Worm (Caenorhabditis elegans) whole organism, late embryonic: ENCODE results near the gene adt-1.

Experiments used
- C08G9.2 ChIP-seq: sonication (generic microtip); optimal IDR thresholded peaks from 2 replicates; lab custom pipeline; 2016; ENCODE audit warnings: mild to moderate bottlenecking, missing genetic modification characterization, moderate library complexity, missing compliant biosample characterization
- C38D4.7 ChIP-seq: fragments of 200-800 bp; sonication (Bioruptor generic); optimal IDR thresholded peaks from 2 replicates; lab custom pipeline; 2018; ENCODE audit warnings: mild to moderate bottlenecking, missing genetic modification characterization, moderate library complexity, missing compliant biosample characterization
- F13H6.1 ChIP-seq: sonication (generic microtip); optimal IDR thresholded peaks from 2 replicates; lab custom pipeline; 2016; ENCODE audit warnings: missing genetic modification characterization, missing compliant biosample characterization
- K02D7.2 ChIP-seq: sonication (generic microtip); optimal IDR thresholded peaks from 2 replicates; lab custom pipeline; 2017; ENCODE audit warnings: mild to moderate bottlenecking, missing genetic modification characterization, missing compliant biosample characterization
- K09A11.1 ChIP-seq: sonication (generic microtip); optimal IDR thresholded peaks from 2 replicates; lab custom pipeline; 2017; ENCODE audit warnings: antibody characterized with exemption, mild to moderate bottlenecking, missing genetic modification characterization, missing compliant biosample characterization; ENCODE audit not compliant: insufficient read depth
- T23F11.4 ChIP-seq: fragments of 200-800 bp; sonication (Bioruptor generic); optimal IDR thresholded peaks from 2 replicates; lab custom pipeline; 2018; ENCODE audit warnings: mild to moderate bottlenecking, missing genetic modification characterization, missing compliant biosample characterization
- Y22D7AL.16 ChIP-seq: sonication (generic microtip); optimal IDR thresholded peaks from 2 replicates; lab custom pipeline; 2016; ENCODE audit warnings: missing genetic modification characterization, missing compliant biosample characterization
- ahr-1 ChIP-seq: sonication (generic microtip); optimal IDR thresholded peaks from 2 replicates; lab custom pipeline; 2016; ENCODE audit warnings: missing genetic modification characterization, missing compliant biosample characterization
- ceh-19 ChIP-seq: fragments of 200-800 bp; sonication (Bioruptor generic); optimal IDR thresholded peaks from 2 replicates; lab custom pipeline; 2018; ENCODE audit warnings: mild to moderate bottlenecking, missing genetic modification characterization, missing compliant biosample characterization
- ceh-2 ChIP-seq: sonication (generic microtip); optimal IDR thresholded peaks from 2 replicates; lab custom pipeline; 2016; ENCODE audit warnings: missing genotype, missing genetic modification characterization, missing compliant biosample characterization
- ceh-22 ChIP-seq: sonication (generic microtip); optimal IDR thresholded peaks from 2 replicates; lab custom pipeline; 2017; ENCODE audit warnings: missing biosample characterization, missing genetic modification characterization
- ceh-24 ChIP-seq: sonication (generic microtip); optimal IDR thresholded peaks from 2 replicates; lab custom pipeline; 2016; ENCODE audit warnings: mild to moderate bottlenecking, missing genetic modification characterization, missing compliant biosample characterization
- ceh-30 ChIP-seq: fragments of 150-350 bp; optimal IDR thresholded peaks from 2 replicates; lab custom pipeline; 2014; ENCODE audit warnings: missing biosample characterization, missing genetic modification characterization
- ceh-31 ChIP-seq: sonication (generic microtip); optimal IDR thresholded peaks from 2 replicates; lab custom pipeline; 2016; ENCODE audit warnings: missing genetic modification characterization, missing compliant biosample characterization
- ceh-34 ChIP-seq: sonication (generic microtip); optimal IDR thresholded peaks from 2 replicates; lab custom pipeline; 2016; ENCODE audit warnings: mild to moderate bottlenecking, missing genetic modification characterization, missing compliant biosample characterization
- ceh-45 ChIP-seq: fragments of 200-800 bp; sonication (Bioruptor generic); IDR thresholded peaks from 2 replicates; pipeline ENCODE4 v1.3.6; 2022; ENCODE audit warnings: missing genetic modification reagents, missing genetic modification characterization, missing compliant biosample characterization
- ceh-48 ChIP-seq: sonication (generic microtip); optimal IDR thresholded peaks from 2 replicates; lab custom pipeline; 2016; ENCODE audit warnings: missing genetic modification characterization, inconsistent platforms, missing compliant biosample characterization
- ceh-9 ChIP-seq: sonication (generic microtip); optimal IDR thresholded peaks from 2 replicates; lab custom pipeline; 2016; ENCODE audit warnings: mild to moderate bottlenecking, missing genetic modification characterization, inconsistent platforms, missing compliant biosample characterization
- che-1 ChIP-seq: sonication (generic microtip); optimal IDR thresholded peaks from 2 replicates; lab custom pipeline; 2016; ENCODE audit warnings: mild to moderate bottlenecking, missing genetic modification characterization, missing compliant biosample characterization
- dmd-4 ChIP-seq: sonication (generic microtip); optimal IDR thresholded peaks from 2 replicates; lab custom pipeline; 2016; ENCODE audit warnings: borderline replicate concordance, missing genetic modification characterization, missing compliant biosample characterization
- elt-2 ChIP-seq: sonication (generic microtip); optimal IDR thresholded peaks from 2 replicates; lab custom pipeline; 2016; ENCODE audit warnings: missing genetic modification reagents, missing genetic modification characterization, missing compliant biosample characterization
- elt-4 ChIP-seq: sonication (generic microtip); optimal IDR thresholded peaks from 2 replicates; lab custom pipeline; 2016; ENCODE audit warnings: missing genetic modification characterization, missing compliant biosample characterization
- ets-4 ChIP-seq: sonication (generic microtip); optimal IDR thresholded peaks from 2 replicates; lab custom pipeline; 2016; ENCODE audit warnings: missing genetic modification characterization, missing compliant biosample characterization
- eyg-1 ChIP-seq: sonication (generic microtip); optimal IDR thresholded peaks from 2 replicates; lab custom pipeline; 2016; ENCODE audit warnings: missing genotype, missing genetic modification characterization, missing compliant biosample characterization
- fax-1 ChIP-seq: sonication (generic microtip); optimal IDR thresholded peaks from 2 replicates; lab custom pipeline; 2016; ENCODE audit warnings: missing genotype, missing genetic modification characterization, missing compliant biosample characterization
- fkh-10 ChIP-seq: fragments of 150-350 bp; optimal IDR thresholded peaks from 2 replicates; lab custom pipeline; 2014; ENCODE audit warnings: missing biosample characterization, missing genetic modification reagents, missing genetic modification characterization
- fkh-6 ChIP-seq: sonication (generic microtip); optimal IDR thresholded peaks from 2 replicates; lab custom pipeline; 2016; ENCODE audit warnings: missing genetic modification characterization, missing compliant biosample characterization
- hlh-13 ChIP-seq: fragments of 200-800 bp; sonication (Bioruptor generic); optimal IDR thresholded peaks from 2 replicates; lab custom pipeline; 2018; ENCODE audit warnings: mild to moderate bottlenecking, missing genetic modification characterization, missing compliant biosample characterization
- hlh-15 ChIP-seq: sonication (generic microtip); optimal IDR thresholded peaks from 2 replicates; lab custom pipeline; 2016; ENCODE audit warnings: missing genetic modification characterization, missing compliant biosample characterization
- hlh-30 ChIP-seq: sonication (generic microtip); optimal IDR thresholded peaks from 2 replicates; lab custom pipeline; 2017; ENCODE audit warnings: antibody characterized with exemption, missing genetic modification characterization, missing compliant biosample characterization; ENCODE audit not compliant: insufficient read depth
- hlh-8 ChIP-seq: sonication (generic microtip); optimal IDR thresholded peaks from 2 replicates; lab custom pipeline; 2016; ENCODE audit warnings: missing genotype, missing genetic modification characterization, missing compliant biosample characterization
- lim-6 ChIP-seq: sonication (generic microtip); optimal IDR thresholded peaks from 2 replicates; lab custom pipeline; 2016; ENCODE audit warnings: missing genetic modification characterization, missing compliant biosample characterization
- lin-11 ChIP-seq: fragments of 200-800 bp; sonication (Bioruptor generic); optimal IDR thresholded peaks from 2 replicates; lab custom pipeline; 2018; ENCODE audit warnings: mild to moderate bottlenecking, missing genetic modification characterization, missing compliant biosample characterization
- madf-2 ChIP-seq: sonication (generic microtip); optimal IDR thresholded peaks from 2 replicates; lab custom pipeline; 2017; ENCODE audit warnings: missing genetic modification characterization, missing compliant biosample characterization
- mec-3 ChIP-seq: sonication (generic microtip); optimal IDR thresholded peaks from 2 replicates; lab custom pipeline; 2016; ENCODE audit warnings: borderline replicate concordance, missing genetic modification characterization, missing compliant biosample characterization
- nfya-1 ChIP-seq: sonication (generic microtip); optimal IDR thresholded peaks from 2 replicates; lab custom pipeline; 2017; ENCODE audit warnings: missing genetic modification characterization, mild to moderate bottlenecking, missing compliant biosample characterization, antibody characterized with exemption, moderate library complexity
- nhr-11 ChIP-seq: fragments of 150-350 bp; optimal IDR thresholded peaks from 2 replicates; lab custom pipeline; 2014; ENCODE audit warnings: missing biosample characterization, missing genetic modification characterization
- nhr-232 ChIP-seq: sonication (generic microtip); optimal IDR thresholded peaks from 2 replicates; lab custom pipeline; 2016; ENCODE audit warnings: missing genetic modification characterization, missing compliant biosample characterization
- pag-3 ChIP-seq: sonication (generic microtip); optimal IDR thresholded peaks from 2 replicates; lab custom pipeline; 2016; ENCODE audit warnings: missing compliant biosample characterization, missing genetic modification characterization, borderline replicate concordance
- pha-2 ChIP-seq: sonication (generic microtip); optimal IDR thresholded peaks from 2 replicates; lab custom pipeline; 2017; ENCODE audit warnings: mild to moderate bottlenecking, missing genetic modification characterization, missing compliant biosample characterization
- pros-1 ChIP-seq: fragments of 150-350 bp; optimal IDR thresholded peaks from 2 replicates; lab custom pipeline; 2014; ENCODE audit warnings: missing biosample characterization, missing genetic modification reagents, missing genetic modification characterization
- rnt-1 ChIP-seq: sonication (generic microtip); optimal IDR thresholded peaks from 2 replicates; lab custom pipeline; 2016; ENCODE audit warnings: missing genetic modification characterization, missing compliant biosample characterization
- sox-4 ChIP-seq: sonication (generic microtip); optimal IDR thresholded peaks from 2 replicates; lab custom pipeline; 2017; ENCODE audit warnings: mild to moderate bottlenecking, missing genetic modification characterization, inconsistent platforms, missing compliant biosample characterization
- syd-9 ChIP-seq: sonication (generic microtip); optimal IDR thresholded peaks from 2 replicates; lab custom pipeline; 2016; ENCODE audit warnings: mild to moderate bottlenecking, missing genetic modification characterization, moderate library complexity, missing compliant biosample characterization
- tbx-2 ChIP-seq: sonication (generic microtip); optimal IDR thresholded peaks from 2 replicates; lab custom pipeline; 2016; ENCODE audit warnings: missing genetic modification characterization, missing compliant biosample characterization
- tbx-7 ChIP-seq: sonication (generic microtip); optimal IDR thresholded peaks from 2 replicates; lab custom pipeline; 2016; ENCODE audit warnings: missing genotype, missing genetic modification characterization, missing compliant biosample characterization
- ttx-3 ChIP-seq: sonication (generic microtip); optimal IDR thresholded peaks from 2 replicates; lab custom pipeline; 2016; ENCODE audit warnings: missing genetic modification reagents, missing genetic modification characterization, missing compliant biosample characterization
- unc-3 ChIP-seq, 2 experiments: fragments of 200-800 bp in 1 of 2; sonication (Bioruptor generic) in 1 of 2; sonication (generic microtip) in 1 of 2; conservative IDR thresholded peaks in 1 of 2; optimal IDR thresholded peaks in 1 of 2; 2 replicates each; pipeline versions ENCODE4 v1.3.6 to Lab custom; 2016 to 2022; ENCODE audit warnings: missing compliant biosample characterization in 2 of 2, missing genetic modification characterization in 2 of 2, missing genetic modification reagents in 1 of 2
- unc-42 ChIP-seq: sonication (generic microtip); optimal IDR thresholded peaks from 2 replicates; lab custom pipeline; 2016; ENCODE audit warnings: missing genotype, missing genetic modification characterization, missing compliant biosample characterization
- unc-86 ChIP-seq: sonication (generic microtip); optimal IDR thresholded peaks from 2 replicates; lab custom pipeline; 2016; ENCODE audit warnings: missing genetic modification characterization, missing compliant biosample characterization
- zip-5 ChIP-seq: sonication (generic microtip); optimal IDR thresholded peaks from 2 replicates; lab custom pipeline; 2016; ENCODE audit warnings: missing genetic modification characterization, missing compliant biosample characterization
- ztf-16 ChIP-seq: sonication (generic microtip); optimal IDR thresholded peaks from 2 replicates; lab custom pipeline; 2017; ENCODE audit warnings: missing genetic modification characterization, missing compliant biosample characterization

The adt-1 gene

DNA sequence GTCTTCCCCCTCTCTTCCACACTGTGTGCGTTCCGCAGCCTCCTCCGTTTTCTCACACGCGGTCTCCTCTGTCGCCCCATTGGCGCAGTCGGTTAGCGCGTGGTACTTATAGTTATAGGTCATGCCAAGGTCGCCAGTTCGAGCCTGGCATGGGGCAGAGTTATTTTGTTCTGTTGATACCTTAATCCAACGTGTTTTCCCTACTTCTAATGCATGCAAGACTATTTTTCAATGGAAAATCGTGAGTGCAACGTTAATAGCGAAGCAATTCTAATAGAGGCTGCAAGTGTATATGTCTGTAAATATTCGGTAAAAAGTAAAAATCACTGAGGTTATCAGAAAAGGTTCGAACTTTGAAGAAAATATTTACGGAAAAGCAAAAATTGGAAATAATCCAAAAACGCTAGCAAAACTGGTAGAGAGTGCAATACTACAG lies 17.5 kb upstream of the adt-1 start:
- peak; percentile 39 for TF ChIP-seq zip-5 (tag; lab: Kevin White, UChicago)
- peak; percentile 70 for TF ChIP-seq F13H6.1
- peak; percentile 78 for TF ChIP-seq ttx-3 (tag; lab: Kevin White, UChicago)
- peak; percentile 60 for TF ChIP-seq Y22D7AL.16 (tag; lab: Kevin White, UChicago)
- TF ChIP-seq nhr-11 (tag; lab: Kevin White, UChicago), result no peak
- TF ChIP-seq C38D4.7 (GFP tag; lab: Kevin White, UChicago), result peak; percentile 80
- peak; percentile 53 for TF ChIP-seq ceh-48 (tag; lab: Kevin White, UChicago)
- peak; percentile 81 for TF ChIP-seq ceh-34 (tag; lab: Kevin White, UChicago)
- peak; percentile 53 for TF ChIP-seq unc-3 (GFP tag; conservative IDR thresholded peaks at IDR 0.05; lab: Robert Waterston, UW)
- peak; percentile 44 for TF ChIP-seq unc-3 (tag; optimal IDR thresholded peaks at IDR 0.05; lab: Kevin White, UChicago)
- TF ChIP-seq elt-2 (tag; lab: Kevin White, UChicago), result peak; percentile 85
- peak; percentile 77 for TF ChIP-seq madf-2 (tag; lab: Kevin White, UChicago)
- TF ChIP-seq K02D7.2, result peak; percentile 77
- TF ChIP-seq unc-86, result peak; percentile 81
- TF ChIP-seq rnt-1 (tag; lab: Kevin White, UChicago), result peak; percentile 84
- peak; percentile 1 for TF ChIP-seq mec-3 (tag; lab: Kevin White, UChicago)
- peak; percentile 77 for TF ChIP-seq lin-11
- peak; percentile 64 for TF ChIP-seq fkh-6 (tag; lab: Kevin White, UChicago)
- peak; percentile 81 for TF ChIP-seq nhr-232 (tag; lab: Kevin White, UChicago)
- TF ChIP-seq pha-2 (tag; lab: Kevin White, UChicago), result peak; percentile 68
- TF ChIP-seq ceh-9 (tag; lab: Kevin White, UChicago), result peak; percentile 13
- TF ChIP-seq T23F11.4, result peak; percentile 82
- TF ChIP-seq ceh-24 (tag; lab: Kevin White, UChicago), result peak; percentile 43
- peak; percentile 49 for TF ChIP-seq tbx-7 (tag; lab: Kevin White, UChicago)
- peak; percentile 59 for TF ChIP-seq ahr-1 (tag; lab: Kevin White, UChicago)
- TF ChIP-seq ceh-22 (tag; lab: Kevin White, UChicago), result no peak
- peak; percentile 52 for TF ChIP-seq hlh-8 (tag; lab: Kevin White, UChicago)
- peak; percentile 73 for TF ChIP-seq fax-1 (tag; lab: Kevin White, UChicago)
- TF ChIP-seq syd-9 (tag; lab: Kevin White, UChicago), result peak; percentile 72
- TF ChIP-seq che-1 (tag; lab: Kevin White, UChicago), result peak; percentile 82
- TF ChIP-seq pros-1 (tag; lab: Kevin White, UChicago), result no peak
- TF ChIP-seq hlh-13, result peak; percentile 67
- TF ChIP-seq nfya-1 (tag; lab: Kevin White, UChicago), result peak; percentile 59
- peak; percentile 69 for TF ChIP-seq C08G9.2 (tag; lab: Kevin White, UChicago)
- peak; percentile 34 for TF ChIP-seq unc-42 (tag; lab: Kevin White, UChicago)
- peak; percentile 70 for TF ChIP-seq ceh-2 (tag; lab: Kevin White, UChicago)
- no peak for TF ChIP-seq ceh-30 (tag; lab: Kevin White, UChicago)
- peak; percentile 74 for TF ChIP-seq ceh-31 (tag; lab: Kevin White, UChicago)
- TF ChIP-seq ceh-19 (GFP tag; lab: Kevin White, UChicago), result peak; percentile 78
- TF ChIP-seq fkh-10 (GFP tag; lab: Kevin White, UChicago), result no peak
- TF ChIP-seq ztf-16 (tag; lab: Kevin White, UChicago), result peak; percentile 73
- TF ChIP-seq tbx-2, result peak; percentile 83
- TF ChIP-seq sox-4 (tag; lab: Kevin White, UChicago), result peak; percentile 75
- no peak for TF ChIP-seq elt-4 (tag; lab: Kevin White, UChicago)
- TF ChIP-seq hlh-15 (tag; lab: Kevin White, UChicago), result peak; percentile 24
- peak; percentile 84 for TF ChIP-seq hlh-30 (tag; lab: Kevin White, UChicago)
- TF ChIP-seq dmd-4, result peak; percentile 64
- TF ChIP-seq lim-6 (tag; lab: Kevin White, UChicago), result no peak
- TF ChIP-seq ceh-45 (GFP tag; lab: Robert Waterston, UW), result no peak
- TF ChIP-seq eyg-1 (tag; lab: Kevin White, UChicago), result peak; percentile 36
- no peak for TF ChIP-seq pag-3 (tag; lab: Kevin White, UChicago)
- TF ChIP-seq K09A11.1 (tag; lab: Kevin White, UChicago), result peak; percentile 45
- peak; percentile 11 for TF ChIP-seq ets-4 (tag; lab: Kevin White, UChicago)
